Fruit fly (Drosophila melanogaster) whole organism, embryonic: ENCODE data around the gene CG31041.
A peak's percentile ranks its signal among the peaks of the same experiment; 100 is the strongest.

Experiments
- BtbVII ChIP-seq: fragments of 200-800 bp; sonication (Bioruptor generic); optimal IDR thresholded peaks from 3 replicates; lab custom pipeline; 2017; ENCODE audit warnings: missing biosample characterization, mild to moderate bottlenecking, missing genetic modification characterization
- CG10543 ChIP-seq: fragments of 200-800 bp; sonication (Bioruptor generic); optimal IDR thresholded peaks from 3 replicates; lab custom pipeline; 2017; ENCODE audit warnings: missing biosample characterization, mild to moderate bottlenecking, missing genetic modification characterization, moderate library complexity
- CG11247 ChIP-seq: fragments of 200-800 bp; sonication (Bioruptor generic); IDR thresholded peaks from 2 replicates; pipeline ENCODE4 v1.3.6; 2022; ENCODE audit warnings: missing biosample characterization, missing genetic modification characterization
- CG12391 ChIP-seq: fragments of 200-800 bp; sonication (Bioruptor generic); optimal IDR thresholded peaks from 3 replicates; lab custom pipeline; 2018; ENCODE audit warnings: missing biosample characterization, mild to moderate bottlenecking, missing genetic modification characterization, moderate library complexity
- CG12659 ChIP-seq: fragments of 200-800 bp; sonication (Bioruptor generic); optimal IDR thresholded peaks from 3 replicates; lab custom pipeline; 2017; ENCODE audit warnings: mild to moderate bottlenecking, missing biosample characterization, missing genetic modification reagents, missing genetic modification characterization
- CG15269 ChIP-seq: fragments of 200-800 bp; sonication (Bioruptor generic); optimal IDR thresholded peaks from 2 replicates; lab custom pipeline; 2018; ENCODE audit warnings: missing biosample characterization, mild to moderate bottlenecking, missing genetic modification characterization, moderate library complexity
- CG15601 ChIP-seq: fragments of 200-800 bp; sonication (Bioruptor generic); optimal IDR thresholded peaks from 3 replicates; lab custom pipeline; 2019; ENCODE audit warnings: missing biosample characterization, mild to moderate bottlenecking, missing genetic modification characterization, moderate library complexity
- CG17385 ChIP-seq: fragments of 200-800 bp; sonication (Bioruptor generic); optimal IDR thresholded peaks from 3 replicates; lab custom pipeline; 2018; ENCODE audit warnings: missing biosample characterization, mild to moderate bottlenecking, missing genetic modification characterization
- CG17829 ChIP-seq: fragments of 200-800 bp; optimal IDR thresholded peaks from 2 replicates; lab custom pipeline; 2019; ENCODE audit warnings: missing biosample characterization, mild to moderate bottlenecking, missing genetic modification characterization, moderate library complexity
- CG18476 ChIP-seq: fragments of 200-800 bp; sonication (Bioruptor generic); optimal IDR thresholded peaks from 2 replicates; lab custom pipeline; 2016; ENCODE audit warnings: missing biosample characterization, mild to moderate bottlenecking, missing genetic modification characterization
- CG2875 ChIP-seq: fragments of 200-800 bp; sonication (Bioruptor generic); optimal IDR thresholded peaks from 2 replicates; lab custom pipeline; 2017; ENCODE audit warnings: missing biosample characterization, mild to moderate bottlenecking, missing genetic modification characterization, missing genetic modification reagents
- CG31224 ChIP-seq: fragments of 200-800 bp; sonication (Bioruptor generic); IDR thresholded peaks from 2 replicates; pipeline ENCODE4 v1.3.6; 2022; ENCODE audit warnings: missing biosample characterization, missing genetic modification characterization
- CG31365 ChIP-seq: fragments of 200-800 bp; sonication (Bioruptor generic); optimal IDR thresholded peaks from 2 replicates; lab custom pipeline; 2018; ENCODE audit warnings: missing biosample characterization, mild to moderate bottlenecking, missing genetic modification characterization
- CG3163 ChIP-seq: fragments of 200-800 bp; sonication (Bioruptor generic); optimal IDR thresholded peaks from 3 replicates; lab custom pipeline; 2016; ENCODE audit warnings: missing biosample characterization, missing genetic modification characterization
- CG4424 ChIP-seq: fragments of 200-800 bp; sonication (Bioruptor generic); optimal IDR thresholded peaks from 3 replicates; lab custom pipeline; 2016; ENCODE audit warnings: missing biosample characterization, missing genetic modification characterization
- CG5245 ChIP-seq: fragments of 200-800 bp; sonication (Bioruptor generic); optimal IDR thresholded peaks from 3 replicates; lab custom pipeline; 2016; ENCODE audit warnings: missing biosample characterization, missing genetic modification characterization
- CG6254 ChIP-seq: fragments of 200-800 bp; sonication (Bioruptor generic); optimal IDR thresholded peaks from 3 replicates; lab custom pipeline; 2017; ENCODE audit warnings: mild to moderate bottlenecking, missing biosample characterization, missing genetic modification reagents, missing genetic modification characterization
- Fer3 ChIP-seq: fragments of 200-800 bp; sonication (Bioruptor generic); optimal IDR thresholded peaks from 2 replicates; lab custom pipeline; 2018; ENCODE audit warnings: missing biosample characterization, mild to moderate bottlenecking, missing genetic modification characterization, moderate library complexity
- GATAe ChIP-seq: fragments of 200-800 bp; sonication (Bioruptor generic); conservative IDR thresholded peaks from 2 replicates; pipeline ENCODE4 v1.3.6; 2022; ENCODE audit warnings: missing biosample characterization, missing genetic modification characterization
- Gug ChIP-seq: fragments of 200-800 bp; sonication (Bioruptor generic); IDR thresholded peaks from 4 replicates; pipeline ENCODE4 v1.3.6; 2022; ENCODE audit warnings: missing biosample characterization, missing genetic modification characterization
- HmgZ ChIP-seq: fragments of 200-800 bp; sonication (Bioruptor generic); optimal IDR thresholded peaks from 2 replicates; lab custom pipeline; 2018; ENCODE audit warnings: missing biosample characterization, mild to moderate bottlenecking, missing genetic modification characterization
- Lim3 ChIP-seq: fragments of 200-800 bp; sonication (Bioruptor generic); IDR thresholded peaks from 2 replicates; pipeline ENCODE4 v1.3.6; 2022; ENCODE audit warnings: missing biosample characterization, missing genetic modification characterization
- PHDP ChIP-seq: fragments of 200-800 bp; sonication (Bioruptor generic); optimal IDR thresholded peaks from 3 replicates; lab custom pipeline; 2018; ENCODE audit warnings: missing biosample characterization, mild to moderate bottlenecking, missing genetic modification characterization, moderate library complexity
- Pdp1 ChIP-seq, 2 experiments: fragments of 200-800 bp; sonication (Bioruptor generic); optimal IDR thresholded peaks; 3 replicates each; lab custom pipeline; 2016; ENCODE audit warnings: missing biosample characterization in 2 of 2, missing genetic modification characterization in 2 of 2, mild to moderate bottlenecking in 1 of 2, moderate library complexity in 1 of 2
- Ptx1 ChIP-seq: fragments of 200-800 bp; sonication (Bioruptor generic); IDR thresholded peaks from 2 replicates; pipeline ENCODE4 v1.3.6; 2022; ENCODE audit warnings: missing biosample characterization, missing genetic modification characterization
- abd-A ChIP-seq: fragments of 200-800 bp; sonication (Bioruptor generic); optimal IDR thresholded peaks from 3 replicates; lab custom pipeline; 2019; ENCODE audit warnings: missing biosample characterization, mild to moderate bottlenecking, missing genetic modification characterization, moderate library complexity
- ap ChIP-seq: fragments of 200-800 bp; sonication (Bioruptor generic); IDR thresholded peaks from 2 replicates; pipeline ENCODE4 v1.3.6; 2022; ENCODE audit warnings: missing biosample characterization, missing genetic modification characterization
- ase ChIP-seq: fragments of 200-800 bp; sonication (Bioruptor generic); IDR thresholded peaks from 3 replicates; pipeline ENCODE4 v1.3.6; 2022; ENCODE audit warnings: missing biosample characterization, missing genetic modification characterization
- ash1 ChIP-seq: fragments of 200-800 bp; sonication (Bioruptor generic); optimal IDR thresholded peaks from 2 replicates; lab custom pipeline; 2018; ENCODE audit warnings: missing biosample characterization, mild to moderate bottlenecking, missing genetic modification characterization
- bigmax ChIP-seq: fragments of 200-800 bp; sonication (Bioruptor generic); optimal IDR thresholded peaks from 2 replicates; lab custom pipeline; 2018; ENCODE audit warnings: missing biosample characterization, mild to moderate bottlenecking, missing genetic modification characterization
- br ChIP-seq: fragments of >200 bp; optimal IDR thresholded peaks from 2 replicates; lab custom pipeline; 2017
- caup ChIP-seq: fragments of 200-800 bp; sonication (Bioruptor generic); optimal IDR thresholded peaks from 3 replicates; lab custom pipeline; 2017; ENCODE audit warnings: missing biosample characterization, mild to moderate bottlenecking, missing genetic modification characterization, moderate library complexity; ENCODE audit not compliant: severe bottlenecking
- cwo ChIP-seq: fragments of 200-800 bp; sonication (Bioruptor generic); optimal IDR thresholded peaks from 3 replicates; lab custom pipeline; 2017; ENCODE audit warnings: missing biosample characterization, missing genetic modification characterization, mild to moderate bottlenecking, moderate library complexity, missing genetic modification reagents
- esg ChIP-seq: fragments of 200-800 bp; sonication (Bioruptor generic); conservative IDR thresholded peaks from 2 replicates; pipeline ENCODE4 v1.3.6; 2022; ENCODE audit warnings: missing biosample characterization, missing genetic modification characterization
- eyg ChIP-seq: fragments of 200-800 bp; sonication (Bioruptor generic); optimal IDR thresholded peaks from 3 replicates; lab custom pipeline; 2016; ENCODE audit warnings: missing biosample characterization, missing genetic modification characterization
- gem ChIP-seq: fragments of 200-800 bp; sonication (Bioruptor generic); optimal IDR thresholded peaks from 2 replicates; lab custom pipeline; 2019; ENCODE audit warnings: missing biosample characterization, mild to moderate bottlenecking, missing genetic modification characterization, moderate library complexity
- kay ChIP-seq: fragments of 200-800 bp; sonication (Bioruptor generic); optimal IDR thresholded peaks from 2 replicates; lab custom pipeline; 2016; ENCODE audit warnings: missing biosample characterization, missing genetic modification characterization
- knrl ChIP-seq: fragments of 200-800 bp; sonication (Bioruptor generic); IDR thresholded peaks from 3 replicates; pipeline ENCODE4 v1.3.6; 2022; ENCODE audit warnings: missing biosample characterization, missing genetic modification characterization; ENCODE audit not compliant: partially characterized antibody
- lab ChIP-seq: fragments of 200-800 bp; sonication (Bioruptor generic); optimal IDR thresholded peaks from 3 replicates; lab custom pipeline; 2017; ENCODE audit warnings: missing biosample characterization, missing genetic modification characterization, mild to moderate bottlenecking, moderate library complexity, missing genetic modification reagents
- nom ChIP-seq: fragments of 200-800 bp; sonication (Bioruptor generic); optimal IDR thresholded peaks from 2 replicates; lab custom pipeline; 2017; ENCODE audit warnings: missing biosample characterization, missing genetic modification characterization, mild to moderate bottlenecking, moderate library complexity, missing genetic modification reagents
- rib ChIP-seq: fragments of 200-800 bp; sonication (Bioruptor generic); IDR thresholded peaks from 2 replicates; pipeline ENCODE4 v1.3.6; 2022; ENCODE audit warnings: missing biosample characterization, missing genetic modification characterization
- sens-2 ChIP-seq: fragments of 200-800 bp; sonication (Bioruptor generic); IDR thresholded peaks from 2 replicates; pipeline ENCODE4 v1.3.6; 2022; ENCODE audit warnings: missing biosample characterization, missing genetic modification characterization
- so ChIP-seq: fragments of 200-800 bp; sonication (Bioruptor generic); IDR thresholded peaks from 3 replicates; pipeline ENCODE4 v1.3.6; 2022; ENCODE audit warnings: missing biosample characterization, missing genetic modification characterization
- stc ChIP-seq: fragments of 200-800 bp; sonication (Bioruptor generic); IDR thresholded peaks from 2 replicates; pipeline ENCODE4 v1.3.6; 2022; ENCODE audit warnings: missing biosample characterization, missing genetic modification characterization
- sug ChIP-seq: fragments of 200-800 bp; optimal IDR thresholded peaks from 2 replicates; lab custom pipeline; 2019; ENCODE audit warnings: missing biosample characterization, mild to moderate bottlenecking, missing genetic modification characterization, moderate library complexity
- tgo ChIP-seq: fragments of 200-800 bp; sonication (Bioruptor generic); IDR thresholded peaks from 3 replicates; pipeline ENCODE4 v1.3.6; 2022; ENCODE audit warnings: missing biosample characterization, missing genetic modification characterization
- twi ChIP-seq: fragments of 200-800 bp; optimal IDR thresholded peaks from 2 replicates; lab custom pipeline; 2019; ENCODE audit warnings: missing biosample characterization, mild to moderate bottlenecking, missing genetic modification characterization, moderate library complexity
- zf30C ChIP-seq: fragments of 200-800 bp; sonication (Bioruptor generic); optimal IDR thresholded peaks from 3 replicates; lab custom pipeline; 2018; ENCODE audit warnings: missing biosample characterization, mild to moderate bottlenecking, missing genetic modification characterization

CG31041 gene

dm6 chr3R:29625883-29626282, 35.2 kb upstream of the CG31041 start (continued):
- no peak for TF ChIP-seq GATAe
- 0 out of 2 replicates have a peak, but pooled peaks have one; percentile 23 for TF ChIP-seq stc (GFP tag; lab: Robert Waterston, UW)
- TF ChIP-seq kay (GFP tag; lab: Kevin White, UChicago) = no peak
- peak; percentile 45 for TF ChIP-seq CG4424 (GFP tag; lab: Kevin White, UChicago)
- TF ChIP-seq CG12659 (GFP tag; lab: Kevin White, UChicago) = no peak
- TF ChIP-seq nom (GFP tag; lab: Kevin White, UChicago) = no peak
- TF ChIP-seq CG6254 (GFP tag; lab: Kevin White, UChicago) = no peak
- peak; percentile 40; the same call in 1 of the 2 replicates for TF ChIP-seq CG11247
- TF ChIP-seq cwo (GFP tag; lab: Kevin White, UChicago) = peak; percentile 14
- TF ChIP-seq ash1 (GFP tag; lab: Kevin White, UChicago) = no peak
- TF ChIP-seq esg (GFP tag; lab: Robert Waterston, UW) = peak; percentile 36; the same call in 1 of the 2 replicates
- TF ChIP-seq CG15601 (tag; lab: Kevin White, UChicago) = no peak
- TF ChIP-seq zf30C (GFP tag; lab: Kevin White, UChicago) = no peak
- TF ChIP-seq ase (GFP tag; lab: Robert Waterston, UW) = peak; percentile 46; the same call in 1 of the 3 replicates
- TF ChIP-seq Pdp1 (GFP tag; optimal IDR thresholded peaks at IDR 0.05; lab: Kevin White, UChicago) = peak in 1 of 2 experiments; percentile 26
- no peak for TF ChIP-seq HmgZ
- no peak for TF ChIP-seq br (lab: Kevin White, UChicago)
- no peak for TF ChIP-seq bigmax
- no peak for TF ChIP-seq eyg (GFP tag; lab: Kevin White, UChicago)
- TF ChIP-seq CG31365 (tag; lab: Kevin White, UChicago) = no peak
- peak; percentile 44 for TF ChIP-seq Fer3
- TF ChIP-seq CG15269 (tag; lab: Kevin White, UChicago) = peak; percentile 41
- TF ChIP-seq CG17385 = peak; percentile 12
- TF ChIP-seq tgo (GFP tag; lab: Robert Waterston, UW) = peak; percentile 35; the same call in 2 of the 3 replicates
- no peak for TF ChIP-seq CG2875
- no peak for TF ChIP-seq CG18476 (GFP tag; lab: Kevin White, UChicago)
- TF ChIP-seq ap (GFP tag; lab: Robert Waterston, UW) = no peak
- TF ChIP-seq gem (tag; lab: Kevin White, UChicago) = peak; percentile 64
- peak; percentile 41 for TF ChIP-seq CG12391 (tag; lab: Kevin White, UChicago)
- TF ChIP-seq PHDP (tag; lab: Kevin White, UChicago) = peak; percentile 35

dm6 chr3R:29620712-29621479, 30.2 kb upstream of the CG31041 start:
- no peak for TF ChIP-seq so
- no peak for TF ChIP-seq Ptx1 (GFP tag; lab: Robert Waterston, UW)
- no peak for TF ChIP-seq CG17829
- 0 out of 2 replicates have a peak, but pooled peaks have one; percentile 17 for TF ChIP-seq CG31224 (GFP tag; lab: Robert Waterston, UW)
- TF ChIP-seq rib (GFP tag; lab: Robert Waterston, UW) = peak; percentile 61; the same call in 1 of the 2 replicates
- TF ChIP-seq abd-A (tag; lab: Kevin White, UChicago) = no peak
- no peak for TF ChIP-seq knrl (GFP tag; lab: Robert Waterston, UW)
- TF ChIP-seq Lim3 = 0 out of 2 replicates have a peak, but pooled peaks have one; percentile 20
- peak in 1 of 2 experiments; percentile 79 for TF ChIP-seq Pdp1 (GFP tag; optimal IDR thresholded peaks at IDR 0.05; lab: Kevin White, UChicago)
- no peak for TF ChIP-seq Gug (GFP tag; lab: Robert Waterston, UW)
- peak; percentile 55 for TF ChIP-seq BtbVII
- no peak for TF ChIP-seq CG5245 (GFP tag; lab: Kevin White, UChicago)
- TF ChIP-seq cwo (GFP tag; lab: Kevin White, UChicago) = peak; percentile 56
- peak; percentile 26; the same call in 1 of the 2 replicates for TF ChIP-seq sens-2 (GFP tag; lab: Robert Waterston, UW)
- TF ChIP-seq CG3163 (GFP tag; lab: Kevin White, UChicago) = no peak
- TF ChIP-seq lab (GFP tag; lab: Kevin White, UChicago) = peak; percentile 65
- peak; percentile 71 for TF ChIP-seq sug (tag; lab: Kevin White, UChicago)
- peak; percentile 29 for TF ChIP-seq caup (GFP tag; lab: Kevin White, UChicago)
- peak; percentile 70 for TF ChIP-seq CG10543 (GFP tag; lab: Kevin White, UChicago)
- peak; percentile 34 for TF ChIP-seq twi (tag; lab: Kevin White, UChicago)
